Fruit fly (Drosophila melanogaster) whole organism, embryonic: ENCODE results near the gene CG4291.

Source experiments
- Abd-B ChIP-seq: fragments of 200-800 bp; sonication (Bioruptor generic); optimal IDR thresholded peaks from 2 replicates; lab custom pipeline; 2018; ENCODE audit warnings: missing biosample characterization, mild to moderate bottlenecking, missing genetic modification characterization, moderate library complexity
- Awh ChIP-seq: fragments of 200-800 bp; sonication (Bioruptor generic); IDR thresholded peaks from 2 replicates; pipeline ENCODE4, ENCODE4 v1.3.6; 2022; ENCODE audit warnings: missing biosample characterization, missing genetic modification characterization
- CG10565 ChIP-seq: fragments of 200-800 bp; sonication (Bioruptor generic); optimal IDR thresholded peaks from 3 replicates; lab custom pipeline; 2016; ENCODE audit warnings: missing biosample characterization, mild to moderate bottlenecking, missing genetic modification characterization
- CG10654 ChIP-seq: fragments of 200-800 bp; sonication (Bioruptor generic); optimal IDR thresholded peaks from 2 replicates; lab custom pipeline; 2016; ENCODE audit warnings: missing biosample characterization, missing genetic modification characterization
- CG11085 ChIP-seq: fragments of 200-800 bp; sonication (Bioruptor generic); IDR thresholded peaks from 2 replicates; pipeline ENCODE4 v1.3.6; 2022; ENCODE audit warnings: missing biosample characterization, missing genetic modification characterization
- CG12942 ChIP-seq: fragments of 200-800 bp; sonication (Bioruptor generic); optimal IDR thresholded peaks from 3 replicates; lab custom pipeline; 2016; ENCODE audit warnings: missing biosample characterization, missing genetic modification characterization
- CG13624 ChIP-seq: fragments of 200-800 bp; sonication (Bioruptor generic); optimal IDR thresholded peaks from 2 replicates; lab custom pipeline; 2016; ENCODE audit warnings: missing biosample characterization, missing genetic modification characterization
- CG13775 ChIP-seq: fragments of 200-800 bp; sonication (Bioruptor generic); optimal IDR thresholded peaks from 3 replicates; lab custom pipeline; 2017; ENCODE audit warnings: missing biosample characterization, mild to moderate bottlenecking, missing genetic modification characterization
- CG17612 ChIP-seq: fragments of 200-800 bp; sonication (Bioruptor generic); IDR thresholded peaks from 2 replicates; pipeline ENCODE4 v1.3.6; 2022; ENCODE audit warnings: missing biosample characterization, missing genetic modification characterization
- CG18619 ChIP-seq: fragments of 200-800 bp; sonication (Bioruptor generic); optimal IDR thresholded peaks from 3 replicates; lab custom pipeline; 2017; ENCODE audit warnings: missing biosample characterization, mild to moderate bottlenecking, missing genetic modification characterization
- CG18764 ChIP-seq: fragments of 200-800 bp; sonication (Bioruptor generic); optimal IDR thresholded peaks from 3 replicates; lab custom pipeline; 2016; ENCODE audit warnings: missing biosample characterization, missing genetic modification characterization
- CG2199 ChIP-seq: fragments of 200-800 bp; sonication (Bioruptor generic); IDR thresholded peaks from 3 replicates; pipeline ENCODE4 v1.3.6; 2022; ENCODE audit warnings: missing biosample characterization, missing genetic modification characterization
- CG30020 ChIP-seq: fragments of 200-800 bp; optimal IDR thresholded peaks from 2 replicates; lab custom pipeline; 2019; ENCODE audit warnings: missing biosample characterization, mild to moderate bottlenecking, missing genetic modification characterization, moderate library complexity
- CG32772 ChIP-seq: fragments of 200-800 bp; sonication (Bioruptor generic); IDR thresholded peaks from 2 replicates; pipeline ENCODE4 v1.3.6; 2022; ENCODE audit warnings: missing biosample characterization, missing genetic modification characterization
- CG4404 ChIP-seq: fragments of 200-800 bp; sonication (Bioruptor generic); IDR thresholded peaks from 2 replicates; pipeline ENCODE4 v1.3.6; 2022; ENCODE audit warnings: missing biosample characterization, missing genetic modification characterization
- CG5180 ChIP-seq: fragments of 200-800 bp; sonication (Bioruptor generic); optimal IDR thresholded peaks from 3 replicates; lab custom pipeline; 2017; ENCODE audit warnings: missing biosample characterization, missing genetic modification characterization, mild to moderate bottlenecking, moderate library complexity, missing genetic modification reagents
- CG6272 ChIP-seq: fragments of 200-800 bp; sonication (Bioruptor generic); IDR thresholded peaks from 2 replicates; pipeline ENCODE4 v1.3.6; 2022; ENCODE audit warnings: missing biosample characterization, missing genetic modification characterization
- CG7987 ChIP-seq: fragments of 200-800 bp; sonication (Bioruptor generic); optimal IDR thresholded peaks from 2 replicates; lab custom pipeline; 2018; ENCODE audit warnings: missing biosample characterization, mild to moderate bottlenecking, missing genetic modification characterization, moderate library complexity
- Dad ChIP-seq: fragments of 200-800 bp; sonication (Bioruptor generic); optimal IDR thresholded peaks from 3 replicates; lab custom pipeline; 2016; ENCODE audit warnings: missing biosample characterization, missing genetic modification characterization
- Doc2 ChIP-seq: fragments of 200-800 bp; sonication (Bioruptor generic); IDR thresholded peaks from 2 replicates; pipeline ENCODE4 v1.3.6; 2022; ENCODE audit warnings: missing biosample characterization, missing genetic modification characterization
- Drgx ChIP-seq: fragments of 200-800 bp; sonication (Bioruptor generic); IDR thresholded peaks from 2 replicates; pipeline ENCODE4 v1.3.6; 2022; ENCODE audit warnings: missing biosample characterization, missing genetic modification characterization
- Elba2 ChIP-seq: fragments of 200-800 bp; sonication (Bioruptor generic); optimal IDR thresholded peaks from 3 replicates; lab custom pipeline; 2016; ENCODE audit warnings: missing biosample characterization, missing genetic modification characterization
- Fer2 ChIP-seq: fragments of 200-800 bp; sonication (Bioruptor generic); optimal IDR thresholded peaks from 2 replicates; lab custom pipeline; 2018; ENCODE audit warnings: missing biosample characterization, mild to moderate bottlenecking, missing genetic modification characterization, moderate library complexity
- HLH4C ChIP-seq: fragments of 200-800 bp; sonication (Bioruptor generic); IDR thresholded peaks from 3 replicates; pipeline ENCODE4 v1.3.6; 2022; ENCODE audit warnings: missing biosample characterization, missing genetic modification characterization; ENCODE audit not compliant: partially characterized antibody
- Hr78 ChIP-seq, 2 experiments: fragments of 200-800 bp in 1 of 2; fragments of >200 bp in 1 of 2; sonication (Bioruptor generic) in 1 of 2; optimal IDR thresholded peaks; 2 replicates each; lab custom pipeline; 2017 to 2019; ENCODE audit warnings: missing biosample characterization in 2 of 2, missing genetic modification characterization in 2 of 2, mild to moderate bottlenecking in 1 of 2, moderate library complexity in 1 of 2
- Lim3 ChIP-seq: fragments of 200-800 bp; sonication (Bioruptor generic); IDR thresholded peaks from 2 replicates; pipeline ENCODE4 v1.3.6; 2022; ENCODE audit warnings: missing biosample characterization, missing genetic modification characterization
- NK7.1 ChIP-seq: fragments of 200-800 bp; sonication (Bioruptor generic); optimal IDR thresholded peaks from 3 replicates; lab custom pipeline; 2016; ENCODE audit warnings: missing biosample characterization, missing genetic modification characterization
- Pdp1 ChIP-seq, 2 experiments: fragments of 200-800 bp; sonication (Bioruptor generic); optimal IDR thresholded peaks; 3 replicates each; lab custom pipeline; 2016; ENCODE audit warnings: missing biosample characterization in 2 of 2, missing genetic modification characterization in 2 of 2, mild to moderate bottlenecking in 1 of 2, moderate library complexity in 1 of 2
- Side ChIP-seq: fragments of 200-800 bp; sonication (Bioruptor generic); optimal IDR thresholded peaks from 2 replicates; lab custom pipeline; 2016; ENCODE audit warnings: missing biosample characterization, missing genetic modification characterization
- ap ChIP-seq: fragments of 200-800 bp; sonication (Bioruptor generic); IDR thresholded peaks from 2 replicates; pipeline ENCODE4 v1.3.6; 2022; ENCODE audit warnings: missing biosample characterization, missing genetic modification characterization
- ara ChIP-seq: fragments of 200-800 bp; sonication (Bioruptor generic); IDR thresholded peaks from 2 replicates; pipeline ENCODE4 v1.3.6; 2022; ENCODE audit warnings: missing biosample characterization, missing genetic modification characterization
- ash1 ChIP-seq: fragments of 200-800 bp; sonication (Bioruptor generic); optimal IDR thresholded peaks from 2 replicates; lab custom pipeline; 2018; ENCODE audit warnings: missing biosample characterization, mild to moderate bottlenecking, missing genetic modification characterization
- cato ChIP-seq: fragments of 200-800 bp; sonication (Bioruptor generic); optimal IDR thresholded peaks from 2 replicates; lab custom pipeline; 2016; ENCODE audit warnings: missing biosample characterization, missing genetic modification characterization, borderline replicate concordance
- cwo ChIP-seq: fragments of 200-800 bp; sonication (Bioruptor generic); optimal IDR thresholded peaks from 3 replicates; lab custom pipeline; 2017; ENCODE audit warnings: missing biosample characterization, missing genetic modification characterization, mild to moderate bottlenecking, moderate library complexity, missing genetic modification reagents
- danr ChIP-seq: fragments of 200-800 bp; sonication (Bioruptor generic); IDR thresholded peaks from 2 replicates; pipeline ENCODE4 v1.3.6; 2022; ENCODE audit warnings: missing biosample characterization, missing genetic modification characterization
- disco-r ChIP-seq: fragments of 200-800 bp; sonication (Bioruptor generic); optimal IDR thresholded peaks from 2 replicates; lab custom pipeline; 2016; ENCODE audit warnings: missing biosample characterization, missing genetic modification characterization
- dmrt99B ChIP-seq: fragments of 200-800 bp; sonication (Bioruptor generic); optimal IDR thresholded peaks from 2 replicates; lab custom pipeline; 2018; ENCODE audit warnings: missing biosample characterization, mild to moderate bottlenecking, missing genetic modification characterization, moderate library complexity
- ftz-f1 ChIP-seq: fragments of 200-800 bp; sonication (Bioruptor generic); optimal IDR thresholded peaks from 2 replicates; lab custom pipeline; 2016; ENCODE audit warnings: missing biosample characterization, missing genetic modification characterization
- gro ChIP-seq: fragments of 200-800 bp; sonication (Bioruptor generic); optimal IDR thresholded peaks from 2 replicates; lab custom pipeline; 2016; ENCODE audit warnings: missing biosample characterization, missing genetic modification characterization
- jigr1 ChIP-seq: fragments of 200-800 bp; sonication (Bioruptor generic); IDR thresholded peaks from 3 replicates; pipeline ENCODE4 v1.3.6; 2022; ENCODE audit warnings: missing biosample characterization, missing genetic modification characterization
- lilli ChIP-seq: fragments of 200-800 bp; sonication (Bioruptor generic); optimal IDR thresholded peaks from 3 replicates; lab custom pipeline; 2016; ENCODE audit warnings: missing biosample characterization, missing genetic modification characterization
- mam ChIP-seq: fragments of 200-800 bp; sonication (Bioruptor generic); optimal IDR thresholded peaks from 3 replicates; lab custom pipeline; 2016; ENCODE audit warnings: missing biosample characterization, missing genetic modification characterization
- nerfin-2 ChIP-seq: fragments of 200-800 bp; sonication (Bioruptor generic); IDR thresholded peaks from 2 replicates; pipeline ENCODE4 v1.3.6; 2022; ENCODE audit warnings: missing biosample characterization, missing genetic modification characterization; ENCODE audit not compliant: partially characterized antibody
- odd ChIP-seq: fragments of 200-800 bp; sonication (Bioruptor generic); optimal IDR thresholded peaks from 2 replicates; lab custom pipeline; 2017; ENCODE audit warnings: missing biosample characterization, mild to moderate bottlenecking, missing genetic modification characterization
- pb ChIP-seq: fragments of 200-800 bp; sonication (Bioruptor generic); optimal IDR thresholded peaks from 3 replicates; lab custom pipeline; 2016; ENCODE audit warnings: missing biosample characterization, missing genetic modification characterization
- psq ChIP-seq: fragments of 200-800 bp; sonication (Bioruptor generic); optimal IDR thresholded peaks from 2 replicates; lab custom pipeline; 2017; ENCODE audit warnings: missing biosample characterization, missing genetic modification characterization
- run ChIP-seq: fragments of 200-800 bp; sonication (Bioruptor generic); optimal IDR thresholded peaks from 3 replicates; lab custom pipeline; 2018; ENCODE audit warnings: missing biosample characterization, mild to moderate bottlenecking, missing genetic modification characterization
- seq ChIP-seq: fragments of 200-800 bp; sonication (Bioruptor generic); IDR thresholded peaks from 2 replicates; pipeline ENCODE4 v1.3.6; 2022; ENCODE audit warnings: missing biosample characterization, missing genetic modification characterization
- stc ChIP-seq: fragments of 200-800 bp; sonication (Bioruptor generic); IDR thresholded peaks from 2 replicates; pipeline ENCODE4 v1.3.6; 2022; ENCODE audit warnings: missing biosample characterization, missing genetic modification characterization
- ttk ChIP-seq: fragments of 200-800 bp; sonication (Bioruptor generic); IDR thresholded peaks from 2 replicates; pipeline ENCODE4 v2.1.2; 2022; ENCODE audit warnings: missing biosample characterization, missing genetic modification characterization
- z ChIP-seq: fragments of 200-800 bp; sonication (Bioruptor generic); IDR thresholded peaks from 3 replicates; pipeline ENCODE4 v1.3.6; 2022; ENCODE audit warnings: missing biosample characterization, missing genetic modification characterization

CG4291 gene

DNA sequence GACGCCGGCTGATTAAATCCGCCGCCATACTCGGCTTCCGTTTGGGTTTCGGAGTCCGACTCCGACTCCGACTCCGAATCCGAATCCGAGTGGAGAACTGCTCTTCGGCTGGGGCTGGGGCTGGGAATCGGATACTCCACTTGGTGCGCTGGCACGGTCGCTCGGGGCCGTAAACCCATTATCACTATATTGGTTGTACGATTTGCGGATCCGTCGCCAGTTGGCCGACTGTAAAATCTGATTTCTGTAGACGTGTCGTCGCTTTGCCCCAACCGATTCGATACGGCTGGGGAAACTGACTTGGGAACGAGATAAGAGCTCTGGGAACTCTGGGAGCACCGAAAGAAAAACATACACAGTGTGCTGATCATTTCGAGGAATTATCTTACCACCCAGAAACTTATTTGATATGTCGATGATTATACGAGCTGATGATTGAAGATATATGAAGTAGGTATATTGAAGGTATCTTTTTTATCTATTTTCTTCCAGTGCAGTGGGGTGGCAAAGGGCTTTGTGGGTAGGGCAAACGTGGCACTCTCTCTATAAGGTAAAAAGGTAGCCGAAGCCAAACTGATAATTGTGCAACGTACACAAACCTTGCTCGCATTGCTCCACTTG, 5.5 kb upstream of the CG4291 start (continued):
- TF ChIP-seq cato (GFP tag; lab: Kevin White, UChicago) (no peak), CG5180 (GFP tag; lab: Kevin White, UChicago) (peak; percentile 0), CG2199 (no peak), lilli (GFP tag; lab: Kevin White, UChicago) (peak; percentile 52), Dad (no peak), CG30020 (tag; lab: Kevin White, UChicago) (no peak), stc (GFP tag; lab: Robert Waterston, UW) (peak; percentile 52), seq (GFP tag; lab: Robert Waterston, UW) (no peak), ap (peak; percentile 59; the same call in 1 of the 2 replicates), CG6272 (0 out of 2 replicates have a peak, but pooled peaks have one; percentile 23), pb (no peak), cwo (GFP tag; lab: Kevin White, UChicago) (peak; percentile 27), CG11085 (GFP tag; lab: Robert Waterston, UW) (no peak), ftz-f1 (no peak), Doc2 (GFP tag; lab: Robert Waterston, UW) (no peak), CG13624 (GFP tag; lab: Kevin White, UChicago) (peak; percentile 20), psq (GFP tag; lab: Kevin White, UChicago) (no peak), Hr78 (GFP tag; optimal IDR thresholded peaks at IDR 0.05; lab: Kevin White, UChicago) (peak in 1 of 2 experiments; percentile 92), run (tag; lab: Kevin White, UChicago) (no peak), mam (GFP tag; lab: Kevin White, UChicago) (peak; percentile 57), CG12942 (GFP tag; lab: Kevin White, UChicago) (no peak), Abd-B (GFP tag; lab: Kevin White, UChicago) (no peak), z (no peak), gro (GFP tag; lab: Kevin White, UChicago) (no peak), Awh (0 out of 2 replicates have a peak, but pooled peaks have one; percentile 32), CG32772 (GFP tag; lab: Robert Waterston, UW) (peak; percentile 51; the same call in 1 of the 2 replicates), CG4404 (GFP tag; lab: Robert Waterston, UW) (no peak), CG10565 (GFP tag; lab: Kevin White, UChicago) (no peak), Elba2 (no peak), ttk (peak; percentile 59), CG13775 (no peak), jigr1 (GFP tag; lab: Robert Waterston, UW) (no peak), NK7.1 (GFP tag; lab: Kevin White, UChicago) (peak; percentile 8), CG10654 (GFP tag; lab: Kevin White, UChicago) (no peak), dmrt99B (tag; lab: Kevin White, UChicago) (peak; percentile 67), nerfin-2 (GFP tag; lab: Robert Waterston, UW) (no peak), Pdp1 (GFP tag; optimal IDR thresholded peaks at IDR 0.05; lab: Kevin White, UChicago) (peak; percentile 56 to 57), CG18764 (no peak), ash1 (no peak), ara (peak; percentile 49; the same call in 1 of the 2 replicates), CG17612 (GFP tag; lab: Robert Waterston, UW) (no peak), CG7987 (GFP tag; lab: Kevin White, UChicago) (no peak), Side (GFP tag; lab: Kevin White, UChicago) (peak; percentile 8), CG18619 (GFP tag; lab: Kevin White, UChicago) (peak; percentile 8), danr (GFP tag; lab: Robert Waterston, UW) (peak; percentile 39), Lim3 (no peak; the same call in 1 of the 2 replicates), Fer2 (tag; lab: Kevin White, UChicago) (no peak), Drgx (GFP tag; lab: Robert Waterston, UW) (no peak), HLH4C (GFP tag; lab: Robert Waterston, UW) (no peak), odd (GFP tag; lab: Kevin White, UChicago) (peak; percentile 46), disco-r (GFP tag; lab: Kevin White, UChicago) (peak; percentile 57)
